Fruit fly (Drosophila melanogaster) whole organism, embryonic: ENCODE results near the gene CG8668.

Source experiments
- Awh ChIP-seq: fragments of 200-800 bp; sonication (Bioruptor generic); IDR thresholded peaks from 2 replicates; pipeline ENCODE4, ENCODE4 v1.3.6; 2022; ENCODE audit warnings: missing biosample characterization, missing genetic modification characterization
- CG10267 ChIP-seq: fragments of 200-800 bp; sonication (Bioruptor generic); optimal IDR thresholded peaks from 2 replicates; lab custom pipeline; 2018; ENCODE audit warnings: missing biosample characterization, mild to moderate bottlenecking, missing genetic modification characterization, moderate library complexity
- CG10321 ChIP-seq: fragments of 200-800 bp; sonication (Bioruptor generic); IDR thresholded peaks from 2 replicates; pipeline ENCODE4 v1.3.6; 2022; ENCODE audit warnings: missing biosample characterization, missing genetic modification characterization
- CG10565 ChIP-seq: fragments of 200-800 bp; sonication (Bioruptor generic); optimal IDR thresholded peaks from 3 replicates; lab custom pipeline; 2016; ENCODE audit warnings: missing biosample characterization, mild to moderate bottlenecking, missing genetic modification characterization
- CG13775 ChIP-seq: fragments of 200-800 bp; sonication (Bioruptor generic); optimal IDR thresholded peaks from 3 replicates; lab custom pipeline; 2017; ENCODE audit warnings: missing biosample characterization, mild to moderate bottlenecking, missing genetic modification characterization
- CG14014 ChIP-seq: fragments of 200-800 bp; sonication (Bioruptor generic); IDR thresholded peaks from 2 replicates; pipeline ENCODE4 v1.3.6; 2022; ENCODE audit warnings: missing biosample characterization, missing genetic modification characterization
- CG1529 ChIP-seq: fragments of 200-800 bp; sonication (Bioruptor generic); optimal IDR thresholded peaks from 3 replicates; lab custom pipeline; 2018; ENCODE audit warnings: missing biosample characterization, missing genetic modification characterization
- CG1603 ChIP-seq: fragments of 200-800 bp; sonication (Bioruptor generic); optimal IDR thresholded peaks from 2 replicates; lab custom pipeline; 2019; ENCODE audit warnings: missing biosample characterization, mild to moderate bottlenecking, missing genetic modification characterization, moderate library complexity
- CG6813 ChIP-seq: fragments of 200-800 bp; sonication (Bioruptor generic); optimal IDR thresholded peaks from 2 replicates; lab custom pipeline; 2017; ENCODE audit warnings: missing biosample characterization, missing genetic modification characterization, mild to moderate bottlenecking, moderate library complexity, missing genetic modification reagents
- CG6854 ChIP-seq: fragments of 200-800 bp; sonication (Bioruptor generic); optimal IDR thresholded peaks from 3 replicates; lab custom pipeline; 2017; ENCODE audit warnings: missing biosample characterization, mild to moderate bottlenecking, missing genetic modification characterization
- CG8089 ChIP-seq: fragments of 200-800 bp; sonication (Bioruptor generic); optimal IDR thresholded peaks from 3 replicates; lab custom pipeline; 2016; ENCODE audit warnings: missing biosample characterization, missing genetic modification characterization
- CG8359 ChIP-seq: fragments of 200-800 bp; sonication (Bioruptor generic); optimal IDR thresholded peaks from 2 replicates; lab custom pipeline; 2017; ENCODE audit warnings: missing biosample characterization, mild to moderate bottlenecking, missing genetic modification characterization, borderline replicate concordance
- CG8478 ChIP-seq: fragments of >200 bp; optimal IDR thresholded peaks from 2 replicates; lab custom pipeline; 2018
- CG9609 ChIP-seq: fragments of 200-800 bp; sonication (Bioruptor generic); optimal IDR thresholded peaks from 3 replicates; lab custom pipeline; 2016; ENCODE audit warnings: missing biosample characterization, missing genetic modification characterization
- Chrac-16 ChIP-seq: fragments of 200-800 bp; sonication (Bioruptor generic); optimal IDR thresholded peaks from 3 replicates; lab custom pipeline; 2016; ENCODE audit warnings: missing biosample characterization, missing genetic modification characterization
- D ChIP-seq, 2 experiments: fragments of 200-800 bp in 1 of 2; fragments of >200 bp in 1 of 2; sonication (Bioruptor generic) in 1 of 2; optimal IDR thresholded peaks; 2 replicates in 1 of 2; 3 replicates in 1 of 2; lab custom pipeline; 2017; ENCODE audit warnings: mild to moderate bottlenecking in 1 of 2, missing biosample characterization in 1 of 2, missing genetic modification characterization in 1 of 2, missing genetic modification reagents in 1 of 2
- Dll ChIP-seq: fragments of 200-800 bp; sonication (Bioruptor generic); IDR thresholded peaks from 4 replicates; pipeline ENCODE4 v1.3.6; 2022; ENCODE audit warnings: missing biosample characterization, missing genetic modification characterization; ENCODE audit not compliant: partially characterized antibody
- Dp ChIP-seq: fragments of 200-800 bp; sonication (Bioruptor generic); optimal IDR thresholded peaks from 2 replicates; lab custom pipeline; 2018; ENCODE audit warnings: missing biosample characterization, mild to moderate bottlenecking, missing genetic modification characterization, moderate library complexity
- Ets97D ChIP-seq: fragments of 200-800 bp; sonication (Bioruptor generic); optimal IDR thresholded peaks from 3 replicates; lab custom pipeline; 2016; ENCODE audit warnings: missing biosample characterization, missing genetic modification characterization
- Fer3 ChIP-seq: fragments of 200-800 bp; sonication (Bioruptor generic); optimal IDR thresholded peaks from 2 replicates; lab custom pipeline; 2018; ENCODE audit warnings: missing biosample characterization, mild to moderate bottlenecking, missing genetic modification characterization, moderate library complexity
- GATAe ChIP-seq: fragments of 200-800 bp; sonication (Bioruptor generic); conservative IDR thresholded peaks from 2 replicates; pipeline ENCODE4 v1.3.6; 2022; ENCODE audit warnings: missing biosample characterization, missing genetic modification characterization
- Mes4 ChIP-seq: fragments of 200-800 bp; sonication (Bioruptor generic); optimal IDR thresholded peaks from 2 replicates; lab custom pipeline; 2016; ENCODE audit warnings: missing biosample characterization, missing genetic modification characterization
- Nf-YC ChIP-seq: fragments of 200-800 bp; optimal IDR thresholded peaks from 3 replicates; lab custom pipeline; 2019; ENCODE audit warnings: missing biosample characterization, mild to moderate bottlenecking, missing genetic modification characterization, moderate library complexity
- NfI ChIP-seq: fragments of 200-800 bp; sonication (Bioruptor generic); optimal IDR thresholded peaks from 3 replicates; lab custom pipeline; 2018; ENCODE audit warnings: missing biosample characterization, mild to moderate bottlenecking, missing genetic modification characterization, moderate library complexity
- Oli ChIP-seq: fragments of 200-800 bp; sonication (Bioruptor generic); optimal IDR thresholded peaks from 2 replicates; lab custom pipeline; 2018; ENCODE audit warnings: missing biosample characterization, mild to moderate bottlenecking, missing genetic modification characterization, moderate library complexity
- Sox100B ChIP-seq: fragments of 200-800 bp; sonication (Bioruptor generic); optimal IDR thresholded peaks from 3 replicates; lab custom pipeline; 2018; ENCODE audit warnings: missing biosample characterization, mild to moderate bottlenecking, missing genetic modification characterization
- Trl ChIP-seq, 3 experiments: fragments of >200 bp in 2 of 3; fragments of 200-800 bp in 1 of 3; sonication (Bioruptor generic) in 1 of 3; optimal IDR thresholded peaks; 2 replicates in 1 of 3; 3 replicates in 2 of 3; lab custom pipeline; 2016 to 2017; ENCODE audit warnings: missing biosample characterization in 1 of 3, missing genetic modification characterization in 1 of 3
- Vsx1 ChIP-seq: fragments of 200-800 bp; sonication (Bioruptor generic); optimal IDR thresholded peaks from 2 replicates; lab custom pipeline; 2017; ENCODE audit warnings: missing biosample characterization, mild to moderate bottlenecking, missing genetic modification characterization, missing genetic modification reagents
- bcd ChIP-seq: fragments of 200-800 bp; sonication (Bioruptor generic); optimal IDR thresholded peaks from 2 replicates; lab custom pipeline; 2017; ENCODE audit warnings: missing biosample characterization, mild to moderate bottlenecking, missing genetic modification characterization
- chm ChIP-seq: fragments of 200-800 bp; sonication (Bioruptor generic); IDR thresholded peaks from 2 replicates; pipeline ENCODE4 v1.3.6; 2022; ENCODE audit warnings: missing biosample characterization, missing genetic modification characterization
- dan ChIP-seq: fragments of 200-800 bp; sonication (Bioruptor generic); IDR thresholded peaks from 2 replicates; pipeline ENCODE4 v1.3.6; 2022; ENCODE audit warnings: missing biosample characterization, missing genetic modification characterization
- danr ChIP-seq: fragments of 200-800 bp; sonication (Bioruptor generic); IDR thresholded peaks from 2 replicates; pipeline ENCODE4 v1.3.6; 2022; ENCODE audit warnings: missing biosample characterization, missing genetic modification characterization
- grau ChIP-seq: fragments of 200-800 bp; optimal IDR thresholded peaks from 3 replicates; lab custom pipeline; 2019; ENCODE audit warnings: missing biosample characterization, mild to moderate bottlenecking, missing genetic modification characterization, moderate library complexity
- ham ChIP-seq: fragments of 200-800 bp; sonication (Bioruptor generic); IDR thresholded peaks from 2 replicates; pipeline ENCODE4 v1.3.6; 2022; ENCODE audit warnings: missing biosample characterization, missing genetic modification characterization
- jumu ChIP-seq: fragments of 200-800 bp; sonication (Bioruptor generic); optimal IDR thresholded peaks from 3 replicates; lab custom pipeline; 2016; ENCODE audit warnings: missing biosample characterization, missing genetic modification characterization
- kay ChIP-seq: fragments of 200-800 bp; sonication (Bioruptor generic); optimal IDR thresholded peaks from 2 replicates; lab custom pipeline; 2016; ENCODE audit warnings: missing biosample characterization, missing genetic modification characterization
- lbe ChIP-seq: fragments of 200-800 bp; sonication (Bioruptor generic); optimal IDR thresholded peaks from 2 replicates; lab custom pipeline; 2016; ENCODE audit warnings: missing biosample characterization, mild to moderate bottlenecking, missing genetic modification characterization
- lmd ChIP-seq: fragments of 200-800 bp; sonication (Bioruptor generic); IDR thresholded peaks from 2 replicates; pipeline ENCODE4 v1.3.6; 2022; ENCODE audit warnings: missing biosample characterization, missing genetic modification characterization
- nau ChIP-seq: fragments of 200-800 bp; sonication (Bioruptor generic); optimal IDR thresholded peaks from 3 replicates; lab custom pipeline; 2017; ENCODE audit warnings: missing biosample characterization, mild to moderate bottlenecking, missing genetic modification characterization, missing genetic modification reagents
- pho ChIP-seq: fragments of 200-800 bp; sonication (Bioruptor generic); optimal IDR thresholded peaks from 2 replicates; lab custom pipeline; 2016; ENCODE audit warnings: missing biosample characterization, missing genetic modification characterization
- phol ChIP-seq: fragments of 200-800 bp; sonication (Bioruptor generic); optimal IDR thresholded peaks from 3 replicates; lab custom pipeline; 2018; ENCODE audit warnings: missing biosample characterization, mild to moderate bottlenecking, missing genetic modification characterization, moderate library complexity
- ro ChIP-seq: fragments of 200-800 bp; sonication (Bioruptor generic); IDR thresholded peaks from 2 replicates; pipeline ENCODE4 v1.3.6; 2022; ENCODE audit warnings: missing biosample characterization, missing genetic modification characterization
- slbo ChIP-seq: fragments of 200-800 bp; sonication (Bioruptor generic); IDR thresholded peaks from 2 replicates; pipeline ENCODE4 v1.3.6; 2022; ENCODE audit warnings: missing biosample characterization, missing genetic modification characterization
- slp2 ChIP-seq: fragments of 200-800 bp; sonication (Bioruptor generic); optimal IDR thresholded peaks from 2 replicates; lab custom pipeline; 2016; ENCODE audit warnings: missing biosample characterization, missing genetic modification characterization
- tup ChIP-seq: fragments of 200-800 bp; sonication (Bioruptor generic); optimal IDR thresholded peaks from 2 replicates; lab custom pipeline; 2016; ENCODE audit warnings: missing biosample characterization, mild to moderate bottlenecking, missing genetic modification characterization, moderate library complexity
- vnd ChIP-seq: fragments of 200-800 bp; sonication (Bioruptor generic); IDR thresholded peaks from 3 replicates; pipeline ENCODE4 v1.3.6; 2022; ENCODE audit warnings: missing biosample characterization, missing genetic modification characterization; ENCODE audit not compliant: partially characterized antibody
- zen2 ChIP-seq: fragments of 200-800 bp; sonication (Bioruptor generic); IDR thresholded peaks from 3 replicates; pipeline ENCODE4 v1.3.6; 2022; ENCODE audit warnings: missing biosample characterization, missing genetic modification characterization; ENCODE audit not compliant: partially characterized antibody

The CG8668 gene

DNA sequence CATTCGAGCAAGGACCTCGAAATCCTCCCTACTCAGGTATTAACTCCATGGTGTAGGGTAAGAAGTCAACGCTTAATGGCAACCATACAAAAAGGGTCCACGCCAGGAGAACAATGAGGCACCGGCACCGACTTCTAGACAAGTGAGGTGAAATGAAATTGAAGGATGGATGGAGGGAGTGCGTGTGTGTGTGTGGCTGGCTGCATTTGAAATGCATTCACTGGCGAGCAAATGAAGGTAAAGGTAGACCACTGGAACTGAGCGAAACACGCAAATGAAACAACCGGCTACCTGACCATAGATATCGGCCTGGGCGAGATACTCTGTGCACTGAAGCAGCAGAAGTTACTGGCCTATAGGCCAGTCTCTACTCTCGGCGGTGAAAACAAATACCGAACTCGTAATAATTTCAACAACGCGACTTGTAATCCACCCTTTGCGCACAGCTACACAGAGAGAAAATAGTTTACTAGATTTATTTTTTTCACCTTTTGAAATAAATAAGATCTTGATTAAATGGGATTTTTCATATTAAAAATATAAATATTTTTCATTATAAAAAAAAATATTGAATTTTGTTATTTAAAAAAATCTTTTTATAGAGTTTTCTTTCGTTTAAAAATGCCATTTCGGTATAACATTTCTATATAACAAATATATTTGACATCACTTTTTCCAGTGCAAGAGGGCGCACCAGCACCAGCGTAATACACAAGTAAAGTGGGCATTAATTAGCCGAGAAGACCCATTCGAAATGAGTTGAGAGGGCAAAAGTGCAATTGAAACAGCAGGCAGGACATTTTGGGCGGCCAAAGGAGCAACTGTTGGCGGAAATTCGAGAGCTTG, 44.9 kb upstream of the CG8668 start (continued):
- TF ChIP-seq CG14014 (GFP tag; lab: Robert Waterston, UW) (peak; percentile 61), CG6813 (GFP tag; lab: Kevin White, UChicago) (peak; percentile 68), zen2 (GFP tag; lab: Robert Waterston, UW) (no peak), slp2 (GFP tag; lab: Kevin White, UChicago) (peak; percentile 22), nau (no peak), Chrac-16 (GFP tag; lab: Kevin White, UChicago) (peak; percentile 77), CG9609 (GFP tag; lab: Kevin White, UChicago) (peak; percentile 6), Trl (optimal IDR thresholded peaks at IDR 0.05; lab: Kevin White, UChicago) (no peak), Trl (GFP tag; optimal IDR thresholded peaks at IDR 0.05; lab: Kevin White, UChicago) (peak; percentile 43), D (optimal IDR thresholded peaks at IDR 0.05; lab: Kevin White, UChicago) (peak; percentile 88), D (GFP tag; optimal IDR thresholded peaks at IDR 0.05; lab: Kevin White, UChicago) (peak; percentile 86), Awh (GFP tag; lab: Robert Waterston, UW) (no peak), CG8089 (GFP tag; lab: Kevin White, UChicago) (peak; percentile 8), CG10321 (GFP tag; lab: Robert Waterston, UW) (peak; percentile 45; the same call in 1 of the 2 replicates), ro (GFP tag; lab: Robert Waterston, UW) (peak; percentile 48), ham (GFP tag; lab: Robert Waterston, UW) (peak; percentile 55; the same call in 1 of the 2 replicates), Oli (tag; lab: Kevin White, UChicago) (peak; percentile 87), lmd (GFP tag; lab: Robert Waterston, UW) (peak; percentile 91), lbe (GFP tag; lab: Kevin White, UChicago) (no peak), CG13775 (GFP tag; lab: Kevin White, UChicago) (peak; percentile 87), CG10565 (no peak), danr (GFP tag; lab: Robert Waterston, UW) (no peak; the same call in none of the 2 replicates), Nf-YC (tag; lab: Kevin White, UChicago) (peak; percentile 49), jumu (GFP tag; lab: Kevin White, UChicago) (no peak), Mes4 (GFP tag; lab: Kevin White, UChicago) (no peak), CG1603 (tag; lab: Kevin White, UChicago) (peak; percentile 14), Dll (GFP tag; lab: Robert Waterston, UW) (no peak), slbo (GFP tag; lab: Robert Waterston, UW) (peak; percentile 84), CG8359 (peak; percentile 64), pho (peak; percentile 13), dan (GFP tag; lab: Robert Waterston, UW) (no peak), CG1529 (GFP tag; lab: Kevin White, UChicago) (peak; percentile 71), bcd (GFP tag; lab: Kevin White, UChicago) (peak; percentile 30), CG6854 (peak; percentile 41), tup (GFP tag; lab: Kevin White, UChicago) (peak; percentile 27), CG10267 (tag; lab: Kevin White, UChicago) (peak; percentile 85), vnd (GFP tag; lab: Robert Waterston, UW) (no peak), chm (GFP tag; lab: Robert Waterston, UW) (0 out of 2 replicates have a peak, but pooled peaks have one; percentile 5), NfI (GFP tag; lab: Kevin White, UChicago) (peak; percentile 54), Vsx1 (peak; percentile 72), Ets97D (GFP tag; lab: Kevin White, UChicago) (peak; percentile 1), Dp (GFP tag; lab: Kevin White, UChicago) (no peak), Fer3 (tag; lab: Kevin White, UChicago) (peak; percentile 21), GATAe (GFP tag; lab: Robert Waterston, UW) (no peak), kay (peak; percentile 46), Sox100B (GFP tag; lab: Kevin White, UChicago) (peak; percentile 88), CG8478 (lab: Kevin White, UChicago) (no peak), grau (tag; lab: Kevin White, UChicago) (peak; percentile 86), phol (tag; lab: Kevin White, UChicago) (peak; percentile 77)
